Worm (Caenorhabditis elegans): ENCODE data around the gene igdb-3.

The igdb-3 gene

DNA sequence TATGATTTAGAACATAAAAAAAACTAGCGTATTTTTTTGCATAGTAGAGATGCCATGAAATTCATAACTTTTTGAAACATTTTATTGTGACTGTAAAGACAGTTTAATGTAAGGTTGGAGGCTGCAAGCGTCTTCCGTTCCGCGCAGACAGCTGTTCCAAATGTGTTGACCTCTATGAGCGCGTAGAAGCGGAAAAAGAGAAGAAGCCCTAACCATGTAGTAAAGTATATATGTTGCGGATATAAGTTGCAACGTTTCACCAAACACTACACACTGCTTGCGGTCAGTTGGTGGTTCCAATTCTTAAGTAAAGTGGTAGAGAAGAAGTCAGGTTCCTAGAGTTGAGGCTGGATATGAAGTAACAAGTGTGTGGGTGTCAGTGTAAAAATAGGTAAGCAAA is 3.4 kb downstream of the igdb-3 start:
- no peak for TF ChIP-seq pha-2 (tag; optimal IDR thresholded peaks at IDR 0.05)

DNA sequence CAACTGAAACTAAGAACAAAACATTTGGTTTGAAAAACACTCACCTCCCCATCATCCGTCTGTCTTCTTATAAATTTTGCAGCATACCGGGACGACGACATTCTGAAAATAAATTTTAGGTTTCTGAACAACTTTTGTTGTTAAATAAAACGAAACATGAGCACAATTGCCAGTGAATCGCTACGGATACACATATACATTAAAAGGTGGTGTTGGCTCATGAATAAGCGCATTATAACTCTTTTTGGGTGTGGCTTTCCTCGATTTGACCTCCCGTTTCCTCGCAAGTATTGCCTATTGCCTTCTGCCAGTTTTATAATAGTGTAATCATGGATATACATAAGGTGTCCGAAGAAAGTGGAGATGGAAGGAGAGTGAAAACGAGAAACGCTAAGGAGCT is 6.2 kb downstream of the igdb-3 start, which contains the start of gene igcm-2:
Gene igcm-2 (minus strand): TSS at position 101 of the 400 bp plus-strand sequence.
- TF ChIP-seq ztf-16 (tag; optimal IDR thresholded peaks at IDR 0.05) (no peak), C08G9.2 (tag; optimal IDR thresholded peaks at IDR 0.05) (no peak), nhr-11 (tag; optimal IDR thresholded peaks at IDR 0.05) (no peak), K09A11.1 (tag; optimal IDR thresholded peaks at IDR 0.05; ENCODE audit: insufficient read depth) (no peak), che-1 (tag; optimal IDR thresholded peaks at IDR 0.05) (no peak), pros-1 (tag; optimal IDR thresholded peaks at IDR 0.05) (no peak), C38D4.7 (GFP tag; optimal IDR thresholded peaks at IDR 0.05) (no peak), ama-1 (optimal IDR thresholded peaks at IDR 0.05) (no peak), pax-1 (tag; optimal IDR thresholded peaks at IDR 0.05) (no peak), T23F11.4 (GFP tag; optimal IDR thresholded peaks at IDR 0.05) (no peak), hlh-15 (tag; optimal IDR thresholded peaks at IDR 0.05) (no peak), Y22D7AL.16 (tag; optimal IDR thresholded peaks at IDR 0.05) (no peak), sox-4 (tag; optimal IDR thresholded peaks at IDR 0.05) (no peak), syd-9 (tag; optimal IDR thresholded peaks at IDR 0.05) (no peak), sdc-2 (tag; optimal IDR thresholded peaks at IDR 0.05) (no peak), hlh-8 (tag; optimal IDR thresholded peaks at IDR 0.05) (no peak)

DNA sequence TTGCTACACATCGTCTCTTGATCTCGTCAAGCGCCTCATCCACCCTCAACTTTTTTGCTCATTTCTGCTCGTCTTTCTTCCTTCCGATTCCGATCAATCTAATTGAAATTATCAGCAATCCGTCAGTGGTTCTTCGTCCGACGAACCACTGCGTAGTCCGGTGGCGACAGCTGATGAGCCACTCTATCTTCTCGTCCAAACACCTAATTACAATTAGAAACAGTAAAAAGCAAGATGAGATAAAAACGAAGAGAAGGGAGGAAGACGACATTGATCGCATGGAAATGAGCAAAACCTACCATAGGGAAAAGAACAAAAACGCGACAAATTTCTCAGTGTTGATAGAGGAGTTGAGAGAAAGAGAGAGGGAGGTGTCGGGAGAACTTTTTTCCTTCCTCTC is 14.2 kb downstream of the igdb-3 start:
- peak; percentile 29 for TF ChIP-seq rnt-1 (tag; optimal IDR thresholded peaks at IDR 0.05)
- TF ChIP-seq unc-55 (GFP tag; optimal IDR thresholded peaks at IDR 0.05) = no peak
- peak; percentile 9 for TF ChIP-seq ceh-18 (tag; optimal IDR thresholded peaks at IDR 0.05)

DNA sequence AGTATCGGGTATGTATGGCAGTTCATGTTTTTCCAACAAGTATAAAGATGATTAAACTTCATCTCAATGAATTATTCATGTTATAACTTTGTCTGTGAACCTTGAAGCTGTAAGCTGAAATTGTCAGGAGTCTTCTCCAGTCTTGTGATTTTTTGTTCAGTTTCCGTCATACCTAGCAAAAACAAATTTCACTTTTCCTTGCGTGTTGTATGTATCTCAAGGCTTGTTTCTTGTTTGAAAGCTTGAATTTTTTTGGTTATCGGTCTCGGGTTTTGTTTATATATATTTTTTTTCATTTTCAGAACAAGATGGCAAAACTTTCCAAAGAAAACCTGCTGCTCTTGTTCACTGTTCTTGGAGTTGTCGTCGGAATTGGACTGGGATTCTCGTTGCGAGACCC is 17.8 kb downstream of the igdb-3 start, which contains the start of gene glt-4:
Gene glt-4 (plus strand): TSS at position 301 of the 400 bp plus-strand sequence.
- TF ChIP-seq K09A11.1 (tag; optimal IDR thresholded peaks at IDR 0.05; ENCODE audit: insufficient read depth) (no peak), odd-2 (tag; optimal IDR thresholded peaks at IDR 0.05) (no peak), ceh-24 (tag; optimal IDR thresholded peaks at IDR 0.05) (no peak), ama-1 (optimal IDR thresholded peaks at IDR 0.05) (no peak), tbx-7 (tag; optimal IDR thresholded peaks at IDR 0.05) (no peak), rnt-1 (tag; optimal IDR thresholded peaks at IDR 0.05) (no peak), ttx-3 (tag; optimal IDR thresholded peaks at IDR 0.05) (no peak)

DNA sequence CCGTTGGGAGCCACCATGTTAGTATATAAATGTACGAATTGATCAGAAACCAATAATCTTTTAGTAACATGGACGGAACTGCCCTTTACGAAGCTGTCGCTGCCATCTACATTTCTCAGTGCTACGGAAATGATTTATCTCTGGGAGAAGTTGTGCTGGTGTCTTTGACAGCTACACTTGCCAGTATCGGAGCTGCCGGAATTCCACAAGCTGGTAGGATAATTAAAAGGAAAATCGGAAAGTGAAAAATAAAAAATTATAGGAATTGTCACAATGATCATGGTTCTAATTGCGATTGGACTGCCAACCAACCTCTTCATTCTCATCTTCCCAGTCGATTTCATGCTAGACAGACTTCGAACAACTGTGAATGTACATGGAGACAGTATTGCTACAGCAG is 20.6 kb downstream of the igdb-3 start:
- TF ChIP-seq ceh-18 (tag; optimal IDR thresholded peaks at IDR 0.05) (no peak), hlh-15 (tag; optimal IDR thresholded peaks at IDR 0.05) (no peak), dmd-4 (tag; optimal IDR thresholded peaks at IDR 0.05; ENCODE audit: borderline replicate concordance) (no peak), elt-2 (tag; optimal IDR thresholded peaks at IDR 0.05) (no peak), ceh-19 (GFP tag; optimal IDR thresholded peaks at IDR 0.05) (no peak), pqm-1 (tag; optimal IDR thresholded peaks at IDR 0.05) (no peak), pat-9 (tag; optimal IDR thresholded peaks at IDR 0.05) (no peak), ceh-6 (GFP tag; optimal IDR thresholded peaks at IDR 0.05) (no peak), madf-2 (tag; optimal IDR thresholded peaks at IDR 0.05) (no peak), hlh-8 (tag; optimal IDR thresholded peaks at IDR 0.05) (no peak), rnt-1 (tag; optimal IDR thresholded peaks at IDR 0.05) (no peak), ceh-22 (tag; optimal IDR thresholded peaks at IDR 0.05) (no peak), lim-6 (tag; optimal IDR thresholded peaks at IDR 0.05) (no peak), sox-2 (GFP tag; IDR thresholded peaks at IDR 0.05) (no peak)

DNA sequence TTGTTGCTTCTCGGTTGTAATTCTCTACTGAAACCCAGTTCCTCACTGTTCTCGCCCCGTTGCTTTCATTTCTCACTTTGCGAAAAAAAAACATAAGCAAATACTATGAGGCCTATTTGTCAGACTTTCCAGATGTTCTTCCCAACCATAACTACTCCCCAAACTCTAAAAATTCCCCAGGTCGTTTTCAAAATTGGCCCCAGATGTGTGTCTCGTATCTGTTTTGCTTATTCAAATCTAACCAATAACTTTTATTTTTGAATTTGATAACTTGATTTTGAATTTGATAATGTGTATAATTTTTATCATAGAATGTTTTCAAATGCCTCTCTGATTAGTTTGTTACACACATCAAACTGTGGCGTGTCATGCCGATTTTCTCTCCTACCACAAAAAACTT is 22.5 kb downstream of the igdb-3 start:
- no peak for TF ChIP-seq C38D4.7 (GFP tag; optimal IDR thresholded peaks at IDR 0.05)
- no peak for TF ChIP-seq ceh-2 (tag; optimal IDR thresholded peaks at IDR 0.05)
- TF ChIP-seq ceh-45 (GFP tag; IDR thresholded peaks at IDR 0.05) = no peak
- no peak for TF ChIP-seq pha-4 (tag; optimal IDR thresholded peaks at IDR 0.05)
- TF ChIP-seq che-1 (tag; optimal IDR thresholded peaks at IDR 0.05) = no peak
